Fruit fly (Drosophila melanogaster) whole organism, embryonic: Measurements from ENCODE around the gene Ntf-2r.

Source experiments
- Atf3 ChIP-seq: fragments of 200-800 bp; sonication (Bioruptor generic); optimal IDR thresholded peaks from 3 replicates; lab custom pipeline; 2016; ENCODE audit warnings: missing biosample characterization, missing genetic modification characterization
- CG13624 ChIP-seq: fragments of 200-800 bp; sonication (Bioruptor generic); optimal IDR thresholded peaks from 2 replicates; lab custom pipeline; 2016; ENCODE audit warnings: missing biosample characterization, missing genetic modification characterization
- CoRest ChIP-seq: fragments of 200-800 bp; sonication (Bioruptor generic); optimal IDR thresholded peaks from 3 replicates; lab custom pipeline; 2018; ENCODE audit warnings: missing biosample characterization, mild to moderate bottlenecking, missing genetic modification characterization, moderate library complexity
- bigmax ChIP-seq: fragments of 200-800 bp; sonication (Bioruptor generic); optimal IDR thresholded peaks from 2 replicates; lab custom pipeline; 2018; ENCODE audit warnings: missing biosample characterization, mild to moderate bottlenecking, missing genetic modification characterization
- klu ChIP-seq: fragments of 200-800 bp; sonication (Bioruptor generic); IDR thresholded peaks from 2 replicates; pipeline ENCODE4 v1.3.6; 2022; ENCODE audit warnings: missing biosample characterization, missing genetic modification characterization
- usp ChIP-seq: fragments of >200 bp; optimal IDR thresholded peaks from 2 replicates; lab custom pipeline; 2017; ENCODE audit warnings: missing biosample characterization, missing genetic modification characterization

DNA sequence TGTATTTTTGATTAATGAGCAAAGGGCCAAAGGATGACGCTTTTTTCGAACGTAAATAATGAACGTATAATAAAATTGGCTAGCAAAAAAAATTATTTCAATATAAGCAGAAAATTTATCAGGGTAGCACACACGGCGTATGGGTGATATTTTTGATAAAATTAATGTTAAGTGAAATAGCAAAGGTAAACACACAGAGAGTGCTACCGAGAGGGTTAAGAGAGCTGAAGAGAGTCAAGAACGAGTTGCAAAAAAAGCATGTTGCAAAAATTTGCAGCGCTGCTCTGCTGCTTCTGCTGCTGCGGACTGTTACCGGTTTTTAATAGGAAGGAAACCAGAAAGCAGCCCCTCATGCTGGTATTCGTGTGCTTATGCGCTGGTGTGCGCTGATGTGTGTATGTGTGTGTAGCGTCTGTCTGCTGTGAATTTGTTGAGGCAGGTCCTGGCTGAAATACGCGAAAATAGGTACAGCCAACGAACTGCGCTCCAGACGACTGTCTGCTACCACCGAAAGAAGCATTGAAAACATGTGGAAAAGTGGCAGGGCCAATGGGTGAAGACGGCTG is 15.2 kb downstream of the Ntf-2r start:
- TF ChIP-seq CoRest (no peak), usp (no peak), klu (GFP tag; lab: Robert Waterston, UW) (no peak), bigmax (no peak), CG13624 (no peak), Atf3 (GFP tag; lab: Kevin White, UChicago) (no peak)
